Worm (Caenorhabditis elegans) whole organism, L1 larva: ENCODE results near the gene pbs-6.

ENCODE experiments used
- C04F5.9 ChIP-seq: sonication (generic microtip); optimal IDR thresholded peaks from 2 replicates; lab custom pipeline; 2016; ENCODE audit warnings: missing genetic modification characterization, missing compliant biosample characterization
- C16A3.4 ChIP-seq: fragments of 150-350 bp; optimal IDR thresholded peaks from 2 replicates; lab custom pipeline; 2014; ENCODE audit warnings: missing biosample characterization, missing genetic modification characterization
- Y116A8C.19 ChIP-seq: sonication (generic microtip); optimal IDR thresholded peaks from 2 replicates; lab custom pipeline; 2016; ENCODE audit warnings: missing compliant biosample characterization, missing genetic modification characterization, borderline replicate concordance
- ama-1 ChIP-seq: fragments of 150-350 bp; optimal IDR thresholded peaks from 2 replicates; lab custom pipeline; 2014
- blmp-1 ChIP-seq: fragments of 150-350 bp; optimal IDR thresholded peaks from 2 replicates; lab custom pipeline; 2014; ENCODE audit warnings: missing biosample characterization, missing genetic modification characterization
- ceh-63 ChIP-seq: fragments of 200-800 bp; sonication (Bioruptor generic); optimal IDR thresholded peaks from 2 replicates; lab custom pipeline; 2018; ENCODE audit warnings: mild to moderate bottlenecking, missing genetic modification characterization, missing compliant biosample characterization
- ceh-8 ChIP-seq: fragments of 200-800 bp; sonication (Bioruptor generic); optimal IDR thresholded peaks from 2 replicates; lab custom pipeline; 2018; ENCODE audit warnings: mild to moderate bottlenecking, missing genetic modification characterization, moderate library complexity, missing compliant biosample characterization
- ceh-82 ChIP-seq, 3 experiments: fragments of 150-350 bp in 1 of 3; sonication (generic microtip) in 2 of 3; optimal IDR thresholded peaks; 2 replicates each; lab custom pipeline; 2014 to 2017; ENCODE audit warnings: missing biosample characterization in 3 of 3, missing genetic modification characterization in 3 of 3
- ceh-88 ChIP-seq: fragments of 200-800 bp; sonication (Bioruptor generic); IDR thresholded peaks from 2 replicates; pipeline ENCODE4 v1.3.6; 2022; ENCODE audit warnings: missing genetic modification characterization, missing compliant biosample characterization
- ceh-90 ChIP-seq: sonication (generic microtip); optimal IDR thresholded peaks from 2 replicates; lab custom pipeline; 2016; ENCODE audit warnings: missing genetic modification characterization, missing compliant biosample characterization
- dpl-1 ChIP-seq, 3 experiments: fragments of 150-350 bp in 2 of 3; sonication (generic microtip) in 1 of 3; optimal IDR thresholded peaks; 2 replicates each; lab custom pipeline; 2014 to 2017; ENCODE audit warnings: missing biosample characterization in 3 of 3, missing genetic modification characterization in 3 of 3, missing genetic modification reagents in 3 of 3
- efl-1 ChIP-seq, 4 experiments: fragments of 150-350 bp; optimal IDR thresholded peaks in 3 of 4; peaks in 1 of 4; 1 replicate in 1 of 4; 2 replicates in 3 of 4; lab custom pipeline; 2014; ENCODE audit warnings: missing biosample characterization in 2 of 4, missing genetic modification characterization in 2 of 4, missing genetic modification reagents in 2 of 4
- egl-13 ChIP-seq: sonication (generic microtip); optimal IDR thresholded peaks from 2 replicates; lab custom pipeline; 2016; ENCODE audit warnings: missing genotype, missing genetic modification reagents, missing genetic modification characterization, missing compliant biosample characterization
- elt-2 ChIP-seq: sonication (generic microtip); optimal IDR thresholded peaks from 2 replicates; lab custom pipeline; 2016; ENCODE audit warnings: missing genetic modification characterization, mild to moderate bottlenecking, inconsistent platforms, missing compliant biosample characterization, missing genetic modification reagents
- elt-3 ChIP-seq, 6 experiments: fragments of 150-350 bp in 1 of 6; sonication (generic microtip); optimal IDR thresholded peaks; 2 replicates each; lab custom pipeline; 2017 to 2018; ENCODE audit warnings: missing biosample characterization in 6 of 6, missing genetic modification characterization in 6 of 6, inconsistent platforms in 1 of 6
- ets-5 ChIP-seq: fragments of 200-800 bp; sonication (Bioruptor generic); IDR thresholded peaks from 2 replicates; pipeline ENCODE4 v1.3.6; 2022; ENCODE audit warnings: missing genetic modification characterization, missing compliant biosample characterization
- fkh-8 ChIP-seq: sonication (generic microtip); optimal IDR thresholded peaks from 2 replicates; lab custom pipeline; 2016; ENCODE audit warnings: mild to moderate bottlenecking, missing genetic modification characterization, missing compliant biosample characterization
- hlh-17 ChIP-seq: fragments of 200-800 bp; sonication (Bioruptor generic); optimal IDR thresholded peaks from 2 replicates; lab custom pipeline; 2018; ENCODE audit warnings: missing genetic modification characterization, mild to moderate bottlenecking, missing compliant biosample characterization, moderate library complexity, borderline replicate concordance
- irx-1 ChIP-seq: sonication (generic microtip); optimal IDR thresholded peaks from 2 replicates; lab custom pipeline; 2016; ENCODE audit warnings: missing genetic modification characterization, missing compliant biosample characterization
- isw-1 ChIP-seq: fragments of 200-800 bp; sonication (Bioruptor generic); IDR thresholded peaks from 2 replicates; pipeline ENCODE4 v1.3.6; 2022; ENCODE audit warnings: missing genetic modification characterization, missing compliant biosample characterization
- lin-39 ChIP-seq: fragments of 150-350 bp; optimal IDR thresholded peaks from 2 replicates; lab custom pipeline; 2014; ENCODE audit warnings: missing biosample characterization, missing genetic modification reagents, missing genetic modification characterization
- lsy-2 ChIP-seq, 2 experiments: fragments of 150-350 bp; optimal IDR thresholded peaks; 2 replicates each; lab custom pipeline; 2014; ENCODE audit warnings: missing biosample characterization in 2 of 2, missing genetic modification characterization in 2 of 2
- mef-2 ChIP-seq: fragments of 150-350 bp; optimal IDR thresholded peaks from 2 replicates; lab custom pipeline; 2014; ENCODE audit warnings: missing biosample characterization, missing genetic modification characterization
- nhr-11 ChIP-seq: fragments of 150-350 bp; optimal IDR thresholded peaks from 2 replicates; lab custom pipeline; 2014; ENCODE audit warnings: missing biosample characterization, missing genetic modification characterization
- nhr-12 ChIP-seq: sonication (generic microtip); optimal IDR thresholded peaks from 2 replicates; lab custom pipeline; 2017; ENCODE audit warnings: missing biosample characterization, missing genetic modification characterization
- nhr-19 ChIP-seq: fragments of 200-800 bp; sonication (Bioruptor generic); conservative IDR thresholded peaks from 2 replicates; pipeline ENCODE4 v1.3.6; 2022; ENCODE audit warnings: missing genetic modification characterization, missing compliant biosample characterization
- nhr-20 ChIP-seq: sonication (generic microtip); optimal IDR thresholded peaks from 2 replicates; lab custom pipeline; 2016; ENCODE audit warnings: mild to moderate bottlenecking, missing genetic modification characterization, missing compliant biosample characterization
- nhr-47 ChIP-seq: sonication (generic microtip); optimal IDR thresholded peaks from 2 replicates; lab custom pipeline; 2016; ENCODE audit warnings: mild to moderate bottlenecking, missing genetic modification characterization, moderate library complexity, missing compliant biosample characterization
- nhr-71 ChIP-seq: sonication (generic microtip); optimal IDR thresholded peaks from 2 replicates; lab custom pipeline; 2016; ENCODE audit warnings: mild to moderate bottlenecking, missing genetic modification characterization, moderate library complexity, missing compliant biosample characterization
- nhr-76 ChIP-seq: sonication (generic microtip); optimal IDR thresholded peaks from 2 replicates; lab custom pipeline; 2017; ENCODE audit warnings: missing biosample characterization, missing genetic modification characterization
- nhr-85 ChIP-seq: sonication (generic microtip); peaks from one replicate; lab custom pipeline; 2016; ENCODE audit warnings: missing genetic modification characterization, inconsistent platforms, missing compliant biosample characterization
- nhr-90 ChIP-seq: sonication (generic microtip); optimal IDR thresholded peaks from 2 replicates; lab custom pipeline; 2016; ENCODE audit warnings: mild to moderate bottlenecking, missing genetic modification characterization, missing compliant biosample characterization; ENCODE audit not compliant: poor library complexity
- pag-3 ChIP-seq: sonication (generic microtip); optimal IDR thresholded peaks from 2 replicates; lab custom pipeline; 2017; ENCODE audit warnings: missing genetic modification characterization, mild to moderate bottlenecking, missing compliant biosample characterization, antibody characterized with exemption, borderline replicate concordance; ENCODE audit not compliant: insufficient read depth
- pax-3 ChIP-seq: fragments of 200-800 bp; sonication (Bioruptor generic); optimal IDR thresholded peaks from 2 replicates; lab custom pipeline; 2018; ENCODE audit warnings: mild to moderate bottlenecking, missing genetic modification characterization, moderate library complexity, missing compliant biosample characterization
- rnt-1 ChIP-seq: sonication (generic microtip); optimal IDR thresholded peaks from 2 replicates; lab custom pipeline; 2016; ENCODE audit warnings: mild to moderate bottlenecking, missing genetic modification characterization, moderate library complexity, missing compliant biosample characterization
- skn-1 ChIP-seq: fragments of 150-350 bp; optimal IDR thresholded peaks from 2 replicates; lab custom pipeline; 2014; ENCODE audit warnings: missing biosample characterization, missing genetic modification characterization
- snpc-4 ChIP-seq: fragments of 150-350 bp; optimal IDR thresholded peaks from 2 replicates; lab custom pipeline; 2014; ENCODE audit warnings: missing biosample characterization, missing genetic modification characterization
- snu-23 ChIP-seq: sonication (generic microtip); optimal IDR thresholded peaks from 2 replicates; lab custom pipeline; 2016; ENCODE audit warnings: missing genetic modification characterization, missing compliant biosample characterization
- sox-4 ChIP-seq: sonication (generic microtip); optimal IDR thresholded peaks from 2 replicates; lab custom pipeline; 2016; ENCODE audit warnings: missing genetic modification characterization, missing compliant biosample characterization
- sptf-1 ChIP-seq: fragments of 150-350 bp; optimal IDR thresholded peaks from 2 replicates; lab custom pipeline; 2014; ENCODE audit warnings: missing biosample characterization, missing genetic modification characterization
- sup-37 ChIP-seq: fragments of 200-800 bp; sonication (Bioruptor generic); optimal IDR thresholded peaks from 2 replicates; lab custom pipeline; 2018; ENCODE audit warnings: mild to moderate bottlenecking, missing genetic modification characterization, missing compliant biosample characterization
- swsn-7 ChIP-seq: sonication (generic microtip); optimal IDR thresholded peaks from 2 replicates; lab custom pipeline; 2016; ENCODE audit warnings: missing genetic modification characterization, missing compliant biosample characterization
- tbx-2 ChIP-seq: sonication (generic microtip); optimal IDR thresholded peaks from 2 replicates; lab custom pipeline; 2016; ENCODE audit warnings: missing genetic modification characterization, missing compliant biosample characterization
- unc-130 ChIP-seq: fragments of 150-350 bp; optimal IDR thresholded peaks from 2 replicates; lab custom pipeline; 2017; ENCODE audit warnings: missing biosample characterization, missing genetic modification characterization, inconsistent platforms
- unc-30 ChIP-seq: sonication (generic microtip); optimal IDR thresholded peaks from 2 replicates; lab custom pipeline; 2017; ENCODE audit warnings: missing biosample characterization, missing genetic modification characterization
- unc-86 ChIP-seq: sonication (generic microtip); optimal IDR thresholded peaks from 2 replicates; lab custom pipeline; 2016; ENCODE audit warnings: missing genetic modification characterization, missing compliant biosample characterization
- unc-98 ChIP-seq: fragments of 200-800 bp; sonication (Bioruptor generic); IDR thresholded peaks from 2 replicates; pipeline ENCODE4 v1.3.6; 2022; ENCODE audit warnings: missing genetic modification characterization, missing compliant biosample characterization
- xbp-1 ChIP-seq: sonication (generic microtip); optimal IDR thresholded peaks from 2 replicates; lab custom pipeline; 2016; ENCODE audit warnings: missing genetic modification characterization, missing compliant biosample characterization
- zip-4 ChIP-seq: fragments of 200-800 bp; sonication (Bioruptor generic); optimal IDR thresholded peaks from 2 replicates; lab custom pipeline; 2018; ENCODE audit warnings: mild to moderate bottlenecking, missing genetic modification characterization, moderate library complexity, missing compliant biosample characterization
- ztf-11 ChIP-seq, 2 experiments: sonication (generic microtip); optimal IDR thresholded peaks; 2 replicates each; lab custom pipeline; 2016 to 2017; ENCODE audit warnings: missing genetic modification characterization in 2 of 2, missing biosample characterization in 1 of 2, missing compliant biosample characterization in 1 of 2

pbs-6 gene

DNA sequence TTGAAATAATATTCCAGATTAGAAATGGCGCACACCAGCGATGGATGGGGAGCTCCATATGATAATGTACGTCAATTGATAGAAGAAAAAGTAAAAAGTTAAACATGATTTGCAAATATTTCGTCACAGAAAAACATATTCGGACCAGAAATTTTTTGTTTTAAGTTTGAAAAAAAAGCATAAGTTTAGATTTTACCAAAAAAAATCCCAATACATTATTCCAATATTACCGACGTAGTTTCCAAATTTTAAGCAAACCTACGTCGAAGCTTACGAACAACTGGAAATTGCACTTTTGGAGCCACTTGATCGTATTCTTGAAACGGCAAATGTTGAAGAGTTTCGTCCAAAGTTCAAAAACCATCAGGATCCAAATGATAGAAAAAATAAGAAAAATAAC lies 11.3 kb downstream of the pbs-6 start, which contains the start of gene henn-1:
Gene henn-1, plus strand, starts transcription at position 18 of the 400 bp plus-strand sequence.
- TF ChIP-seq lsy-2 (tag; optimal IDR thresholded peaks at IDR 0.05; lab: Kevin White, UChicago) (peak in 1 of 2 experiments; percentile 15), nhr-47 (tag; lab: Kevin White, UChicago) (peak; percentile 4), ceh-90 (tag; lab: Kevin White, UChicago) (no peak), unc-130 (tag; lab: Kevin White, UChicago) (no peak), irx-1 (tag; lab: Kevin White, UChicago) (peak; percentile 3), ama-1 (peak; percentile 22), efl-1 (optimal IDR thresholded peaks at IDR 0.05; lab: Kevin White, UChicago) (no peak), efl-1 (GFP tag; optimal IDR thresholded peaks at IDR 0.05 in 1 of 2; lab: Kevin White, UChicago) (peak in 1 of 2 experiments; percentile 90)

DNA sequence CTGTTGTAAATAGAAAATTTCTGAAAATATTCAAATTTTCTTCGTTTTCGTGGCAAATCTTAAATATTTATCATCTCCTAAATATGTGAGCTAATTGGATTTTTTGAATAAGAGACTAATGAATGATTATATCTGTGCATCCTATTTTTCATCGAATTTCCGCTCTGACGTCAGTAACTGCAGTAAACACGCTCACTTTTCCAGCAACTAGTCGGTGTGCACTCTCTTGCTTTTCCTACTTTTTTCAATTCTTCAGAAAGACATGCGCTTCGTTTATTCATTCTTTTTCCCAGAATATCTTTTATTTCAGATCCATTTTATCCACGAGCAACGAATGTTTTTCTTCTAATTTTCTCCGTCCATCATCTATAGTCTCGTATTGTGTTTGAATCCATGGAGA lies 14.4 kb downstream of the pbs-6 start:
- TF ChIP-seq C16A3.4 (tag; lab: Kevin White, UChicago) (no peak), pag-3 (no peak), sox-4 (tag; lab: Kevin White, UChicago) (peak; percentile 1), ceh-90 (tag; lab: Kevin White, UChicago) (no peak), Y116A8C.19 (tag; lab: Kevin White, UChicago) (no peak), mef-2 (tag; lab: Kevin White, UChicago) (no peak), nhr-90 (tag; lab: Kevin White, UChicago) (no peak), snpc-4 (tag; lab: Kevin White, UChicago) (no peak), lsy-2 (tag; optimal IDR thresholded peaks at IDR 0.05; lab: Kevin White, UChicago) (no peak), blmp-1 (no peak), zip-4 (GFP tag; lab: Kevin White, UChicago) (no peak), nhr-76 (tag; lab: Kevin White, UChicago) (no peak), nhr-19 (GFP tag; lab: Robert Waterston, UW) (no peak), snu-23 (GFP tag; lab: Kevin White, UChicago) (no peak), ama-1 (no peak), ets-5 (GFP tag; lab: Robert Waterston, UW) (no peak), egl-13 (peak; percentile 76), ceh-63 (GFP tag; lab: Kevin White, UChicago) (no peak), tbx-2 (tag; lab: Kevin White, UChicago) (no peak), pax-3 (tag; lab: Kevin White, UChicago) (peak; percentile 23), sptf-1 (tag; lab: Kevin White, UChicago) (no peak), fkh-8 (peak; percentile 71), elt-2 (tag; lab: Kevin White, UChicago) (no peak), nhr-71 (tag; lab: Kevin White, UChicago) (peak; percentile 73), elt-3 (tag; optimal IDR thresholded peaks at IDR 0.05; lab: Kevin White, UChicago) (no peak), nhr-85 (tag; lab: Kevin White, UChicago) (no peak), unc-30 (no peak), swsn-7 (peak; percentile 43), ztf-11 (tag; optimal IDR thresholded peaks at IDR 0.05; lab: Kevin White, UChicago) (no peak), unc-98 (GFP tag; lab: Robert Waterston, UW) (no peak), xbp-1 (tag; lab: Kevin White, UChicago) (no peak), rnt-1 (tag; lab: Kevin White, UChicago) (no peak), isw-1 (GFP tag; lab: Robert Waterston, UW) (no peak), skn-1 (tag; lab: Kevin White, UChicago) (no peak), ceh-8 (GFP tag; lab: Kevin White, UChicago) (no peak), hlh-17 (no peak), nhr-12 (no peak), dpl-1 (GFP tag; optimal IDR thresholded peaks at IDR 0.05; lab: Kevin White, UChicago) (no peak), C04F5.9 (no peak), sup-37 (GFP tag; lab: Kevin White, UChicago) (no peak), nhr-11 (tag; lab: Kevin White, UChicago) (peak; percentile 45), irx-1 (tag; lab: Kevin White, UChicago) (no peak), unc-86 (tag; lab: Kevin White, UChicago) (peak; percentile 91), lin-39 (no peak), nhr-20 (tag; lab: Kevin White, UChicago) (no peak), ceh-82 (tag; optimal IDR thresholded peaks at IDR 0.05; lab: Kevin White, UChicago) (no peak), ceh-88 (GFP tag; lab: Robert Waterston, UW) (no peak)
